Worm (Caenorhabditis elegans): ENCODE data around the gene C03B1.5.

C03B1.5 gene

DNA sequence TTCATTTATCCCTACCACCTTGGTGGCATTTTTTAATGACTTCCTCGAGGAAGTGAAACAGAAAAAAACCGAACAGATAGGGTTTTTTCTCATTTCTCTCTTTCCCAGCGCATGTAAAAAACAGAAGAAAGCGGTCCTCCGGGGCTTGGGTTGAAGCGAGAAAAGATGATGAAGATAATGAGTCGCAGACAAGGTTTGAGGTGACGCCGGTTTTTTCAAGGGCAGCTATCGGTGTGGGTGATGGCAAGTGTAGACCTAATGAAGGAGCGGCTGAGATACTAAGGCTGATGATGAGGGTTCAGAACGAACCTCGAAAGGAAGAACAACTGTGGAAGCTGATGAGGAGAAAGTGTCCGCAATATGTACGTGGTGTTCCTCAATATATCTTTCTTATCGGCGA is 34.5 kb upstream of the C03B1.5 start:
- TF ChIP-seq lin-32 (GFP tag; optimal IDR thresholded peaks at IDR 0.05) (no peak), pha-4 (tag; optimal IDR thresholded peaks at IDR 0.05) (no peak), drap-1 (GFP tag; optimal IDR thresholded peaks at IDR 0.05) (no peak), nhr-12 (tag; optimal IDR thresholded peaks at IDR 0.05) (no peak), ceh-39 (tag; optimal IDR thresholded peaks at IDR 0.05) (no peak), ceh-43 (GFP tag; optimal IDR thresholded peaks at IDR 0.05) (no peak), tbx-8 (GFP tag; optimal IDR thresholded peaks at IDR 0.05) (no peak), ceh-83 (GFP tag; optimal IDR thresholded peaks at IDR 0.05) (no peak), nhr-28 (tag; optimal IDR thresholded peaks at IDR 0.05) (no peak), mls-2 (tag; optimal IDR thresholded peaks at IDR 0.05) (no peak), hlh-1 (tag; optimal IDR thresholded peaks at IDR 0.05) (no peak), mab-5 (tag; optimal IDR thresholded peaks at IDR 0.05) (no peak), lsy-2 (tag; optimal IDR thresholded peaks at IDR 0.05) (no peak), ces-1 (GFP tag; optimal IDR thresholded peaks at IDR 0.05) (no peak), flh-1 (GFP tag; optimal IDR thresholded peaks at IDR 0.05) (no peak), blmp-1 (tag; optimal IDR thresholded peaks at IDR 0.05) (no peak)

DNA sequence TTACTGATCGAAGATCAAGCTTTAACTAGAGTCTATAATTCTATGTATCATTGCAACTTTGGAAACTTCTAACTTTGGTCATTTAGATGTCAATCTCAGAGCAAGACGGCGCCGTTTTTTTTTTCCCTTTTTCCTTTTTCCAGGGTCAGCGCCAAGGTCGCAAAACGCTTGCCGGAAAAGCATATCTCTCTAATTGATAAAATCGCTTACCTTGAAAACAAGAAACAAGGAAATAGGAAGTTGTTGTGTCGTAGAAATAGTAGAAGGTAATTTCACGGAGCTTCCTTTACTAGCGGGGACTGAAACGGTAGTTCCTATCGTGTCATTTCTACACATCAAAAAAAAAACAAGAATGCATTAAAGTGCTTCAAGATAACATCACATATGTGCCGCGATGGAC is 34.0 kb upstream of the C03B1.5 start:
- TF ChIP-seq snpc-4 (tag; optimal IDR thresholded peaks at IDR 0.05), result no peak

DNA sequence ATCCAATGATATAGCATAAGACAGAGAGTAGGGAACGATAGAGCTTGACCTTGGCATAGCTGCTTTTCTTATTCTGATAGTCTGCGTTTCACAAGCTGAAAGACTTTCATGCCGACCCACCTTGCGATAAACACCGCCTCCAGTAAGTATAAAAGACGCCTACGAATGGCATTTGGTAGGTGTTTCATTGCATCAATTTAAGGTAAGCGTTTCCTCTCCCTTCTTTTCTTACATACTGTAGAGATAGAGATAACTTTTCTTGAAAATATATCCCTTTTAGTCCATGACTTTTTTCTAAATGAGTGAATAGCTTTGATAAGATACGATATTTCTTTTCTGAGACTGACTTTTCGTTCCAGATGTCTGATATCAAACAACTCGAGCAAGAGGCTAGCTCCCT is 32.3 kb upstream of the C03B1.5 start, which contains the start of gene col-167:
col-167 (plus strand) TSS at position 360 of the 400 bp plus-strand sequence.
- TF ChIP-seq elt-3 (tag; optimal IDR thresholded peaks at IDR 0.05), result no peak

DNA sequence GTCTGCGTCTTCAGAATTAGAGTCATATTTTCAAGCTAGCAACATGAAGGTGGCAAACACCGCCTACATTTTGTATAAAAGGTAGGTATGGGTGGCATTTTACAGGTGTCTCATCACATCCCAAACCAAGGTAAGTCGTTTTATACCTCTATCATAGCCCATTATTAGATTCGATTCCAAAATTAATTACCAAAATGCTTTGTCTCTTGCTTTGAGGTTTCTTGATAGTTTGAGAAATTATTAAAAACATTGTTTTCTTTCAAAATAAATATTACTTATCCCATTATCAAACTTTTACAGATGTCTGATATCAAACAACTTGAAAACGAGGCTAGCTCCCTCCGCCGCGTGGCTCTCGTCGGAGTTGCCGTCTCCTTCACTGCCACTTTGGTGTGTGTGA is 29.3 kb upstream of the C03B1.5 start, which contains the start of gene col-168:
col-168 (plus strand) TSS at position 301 of the 400 bp plus-strand sequence.
- no peak for TF ChIP-seq snpc-4 (tag; optimal IDR thresholded peaks at IDR 0.05)
- no peak for TF ChIP-seq ham-2 (GFP tag; optimal IDR thresholded peaks at IDR 0.05)
- no peak for TF ChIP-seq cnd-1 (tag; optimal IDR thresholded peaks at IDR 0.05)
- no peak for TF ChIP-seq nhr-76 (tag; optimal IDR thresholded peaks at IDR 0.05)
- no peak for TF ChIP-seq lsy-2 (tag; optimal IDR thresholded peaks at IDR 0.05)
- no peak for TF ChIP-seq drap-1 (GFP tag; optimal IDR thresholded peaks at IDR 0.05)
- TF ChIP-seq ceh-39 (tag; optimal IDR thresholded peaks at IDR 0.05), result no peak

DNA sequence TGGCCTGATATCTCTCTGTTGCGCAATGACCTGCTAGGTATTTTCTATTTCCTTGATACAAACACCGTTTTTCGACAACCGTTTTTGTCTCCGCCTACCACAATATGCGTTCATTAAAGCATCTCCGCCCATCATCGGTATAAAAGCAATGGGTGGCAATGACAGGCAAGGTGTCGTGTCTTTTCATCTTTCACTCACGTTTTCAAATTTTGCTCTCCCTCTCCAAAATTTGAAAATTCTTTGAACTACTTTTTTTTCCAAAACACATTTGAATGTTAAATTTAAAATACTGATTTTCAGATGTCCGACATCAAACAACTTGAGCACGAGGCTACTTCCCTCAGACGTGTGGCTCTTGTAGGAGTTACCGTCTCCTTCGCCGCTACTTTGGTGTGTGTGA is 26.5 kb upstream of the C03B1.5 start, which contains the start of gene col-169:
col-169 (plus strand) TSS at position 301 of the 400 bp plus-strand sequence.
- TF ChIP-seq zip-8 (tag; optimal IDR thresholded peaks at IDR 0.05) (peak; percentile 30), ceh-83 (GFP tag; optimal IDR thresholded peaks at IDR 0.05) (no peak)

DNA sequence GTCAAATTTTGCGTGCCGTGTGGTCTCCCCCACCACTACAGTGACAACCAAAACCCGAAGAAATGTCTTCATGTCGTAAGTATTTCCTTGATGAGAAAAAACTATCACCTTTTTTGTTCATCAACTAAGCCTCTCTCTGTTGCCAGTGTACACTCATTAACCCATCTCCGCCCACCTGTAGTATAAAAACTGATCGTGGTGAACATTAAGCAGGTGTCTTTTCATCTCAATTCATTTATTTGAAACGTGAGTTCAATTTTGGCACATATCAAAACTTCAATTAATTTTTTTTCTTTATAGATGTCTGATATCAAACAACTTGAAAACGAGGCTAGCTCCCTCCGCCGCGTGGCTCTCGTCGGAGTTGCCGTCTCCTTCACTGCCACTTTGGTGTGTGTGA is 24.0 kb upstream of the C03B1.5 start, which contains the start of gene col-170:
col-170 (plus strand) TSS at position 301 of the 400 bp plus-strand sequence.
- TF ChIP-seq nhr-12 (tag; optimal IDR thresholded peaks at IDR 0.05) (no peak), mab-5 (tag; optimal IDR thresholded peaks at IDR 0.05) (no peak), lin-13 (tag; optimal IDR thresholded peaks at IDR 0.05) (no peak), ham-2 (GFP tag; optimal IDR thresholded peaks at IDR 0.05) (no peak), nhr-2 (tag; optimal IDR thresholded peaks at IDR 0.05) (no peak), ceh-83 (GFP tag; optimal IDR thresholded peaks at IDR 0.05) (no peak), zip-8 (tag; optimal IDR thresholded peaks at IDR 0.05) (no peak), snpc-4 (tag; optimal IDR thresholded peaks at IDR 0.05) (no peak), ces-1 (GFP tag; optimal IDR thresholded peaks at IDR 0.05) (no peak), lin-32 (GFP tag; optimal IDR thresholded peaks at IDR 0.05) (no peak), tbx-8 (GFP tag; optimal IDR thresholded peaks at IDR 0.05) (no peak), sem-2 (GFP tag; optimal IDR thresholded peaks at IDR 0.05) (no peak), mep-1 (tag; optimal IDR thresholded peaks at IDR 0.05) (no peak), pha-4 (tag; optimal IDR thresholded peaks at IDR 0.05) (no peak)

DNA sequence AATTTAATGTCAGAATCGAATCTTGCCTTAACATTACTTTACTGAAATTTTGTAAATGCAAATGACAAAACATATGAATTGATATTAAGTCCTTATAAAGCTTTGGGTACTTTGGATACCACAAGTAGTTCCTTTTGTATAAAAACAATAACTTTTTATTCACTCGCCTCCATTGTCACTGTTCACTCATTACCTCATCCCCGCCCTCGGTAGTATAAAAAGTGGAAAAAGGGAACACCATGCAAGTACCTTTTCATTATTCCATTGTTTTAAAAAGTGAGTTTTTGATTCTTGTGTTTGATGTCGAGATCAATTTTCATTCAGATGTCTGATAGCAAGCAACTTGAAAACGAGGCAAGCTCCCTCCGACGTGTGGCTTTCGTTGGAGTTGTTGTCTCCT is 21.4 kb upstream of the C03B1.5 start, which contains the start of gene col-171:
col-171 (plus strand) TSS at position 301 of the 400 bp plus-strand sequence.
- TF ChIP-seq pha-4 (tag; optimal IDR thresholded peaks at IDR 0.05), result no peak
- no peak for TF ChIP-seq blmp-1 (tag; optimal IDR thresholded peaks at IDR 0.05)

DNA sequence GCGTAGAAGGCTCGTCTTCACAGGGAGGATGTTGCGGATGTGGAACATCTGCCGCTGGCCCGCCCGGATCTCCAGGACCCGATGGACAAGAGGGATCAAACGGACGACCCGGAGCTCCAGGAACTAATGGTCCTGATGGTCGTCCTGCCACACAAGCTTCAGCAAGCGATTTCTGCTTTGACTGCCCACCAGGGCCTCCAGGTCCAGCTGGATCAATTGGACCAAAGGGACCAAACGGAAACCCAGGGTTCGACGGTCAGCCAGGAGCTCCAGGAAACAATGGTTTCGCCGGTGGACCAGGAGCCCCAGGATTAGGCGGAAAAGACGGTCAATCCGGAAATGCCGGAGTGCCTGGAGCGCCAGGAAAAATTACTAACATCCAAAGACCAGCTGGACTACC is 20.8 kb upstream of the C03B1.5 start:
- TF ChIP-seq mab-5 (tag; optimal IDR thresholded peaks at IDR 0.05), result no peak
- no peak for TF ChIP-seq lin-13 (tag; optimal IDR thresholded peaks at IDR 0.05)
- no peak for TF ChIP-seq mep-1 (tag; optimal IDR thresholded peaks at IDR 0.05)
- TF ChIP-seq pha-4 (tag; optimal IDR thresholded peaks at IDR 0.05), result no peak
- no peak for TF ChIP-seq M03D4.4 (tag; optimal IDR thresholded peaks at IDR 0.05)
- no peak for TF ChIP-seq hlh-1 (tag; optimal IDR thresholded peaks at IDR 0.05)
- no peak for TF ChIP-seq flh-1 (GFP tag; optimal IDR thresholded peaks at IDR 0.05)
- no peak for TF ChIP-seq nhr-237 (tag; optimal IDR thresholded peaks at IDR 0.05)
- no peak for TF ChIP-seq mls-2 (tag; optimal IDR thresholded peaks at IDR 0.05)
- no peak for TF ChIP-seq elt-3 (tag; optimal IDR thresholded peaks at IDR 0.05)
- no peak for TF ChIP-seq zip-8 (tag; optimal IDR thresholded peaks at IDR 0.05)
- TF ChIP-seq nhr-76 (tag; optimal IDR thresholded peaks at IDR 0.05), result no peak
- TF ChIP-seq unc-62 (GFP tag; optimal IDR thresholded peaks at IDR 0.05), result no peak
- no peak for TF ChIP-seq ceh-43 (GFP tag; optimal IDR thresholded peaks at IDR 0.05)
